Worm (Caenorhabditis elegans): Measurements from ENCODE around the gene F48C5.2.

The F48C5.2 gene

DNA sequence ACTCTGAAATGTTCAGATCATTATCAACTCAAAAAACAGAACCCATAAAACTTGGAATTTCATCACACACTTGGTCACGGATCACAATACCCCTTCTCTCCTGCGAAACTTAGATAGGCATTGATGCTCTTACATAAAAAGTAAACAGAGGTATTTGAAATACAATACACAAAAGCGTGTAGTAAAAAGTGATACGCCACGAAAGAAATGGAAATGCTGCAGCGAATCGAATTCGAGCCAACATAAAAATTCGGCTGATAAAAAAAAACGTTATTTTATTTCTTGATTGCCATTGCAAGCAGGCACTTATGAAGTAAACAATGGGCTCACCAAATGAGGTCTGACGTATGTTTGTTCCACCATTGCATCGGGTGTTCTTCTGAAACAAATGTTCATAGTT lies 27.5 kb downstream of the F48C5.2 start:
- TF ChIP-seq fos-1 (tag; optimal IDR thresholded peaks at IDR 0.05) (peak; percentile 36), ZK546.5 (tag; optimal IDR thresholded peaks at IDR 0.05) (no peak), mdl-1 (tag; optimal IDR thresholded peaks at IDR 0.05) (no peak), C34F6.9 (tag; optimal IDR thresholded peaks at IDR 0.05) (no peak)

DNA sequence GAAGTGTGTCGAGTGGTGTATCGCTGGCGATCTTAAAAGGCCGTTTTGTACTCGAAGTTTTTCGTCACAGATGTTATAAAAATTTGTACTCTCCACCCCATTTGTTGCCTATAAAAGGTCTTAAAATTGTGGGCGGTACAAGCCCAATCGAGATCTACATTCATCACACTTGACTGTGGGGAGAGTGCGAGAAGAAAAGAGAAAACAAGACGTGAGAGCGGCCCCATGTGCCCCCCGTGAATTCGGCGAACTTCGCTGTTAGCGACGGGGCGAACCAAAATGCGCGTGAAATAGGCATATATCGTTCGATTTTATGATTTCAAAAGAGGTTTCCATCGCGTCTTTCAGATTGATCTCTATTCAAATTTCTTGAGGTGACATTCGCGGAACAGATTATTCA lies 34.1 kb downstream of the F48C5.2 start, which contains the start of gene F46C3.6:
Gene F46C3.6 (minus strand): TSS at position 87 of the 400 bp plus-strand sequence.
- TF ChIP-seq blmp-1 (tag; optimal IDR thresholded peaks at IDR 0.05; ENCODE audit: insufficient read depth) (peak; percentile 71), sma-3 (GFP tag; optimal IDR thresholded peaks at IDR 0.05) (peak; percentile 79), fos-1 (tag; optimal IDR thresholded peaks at IDR 0.05) (no peak), nhr-25 (tag; optimal IDR thresholded peaks at IDR 0.05) (peak; percentile 80), crh-2 (tag; optimal IDR thresholded peaks at IDR 0.05) (no peak)

DNA sequence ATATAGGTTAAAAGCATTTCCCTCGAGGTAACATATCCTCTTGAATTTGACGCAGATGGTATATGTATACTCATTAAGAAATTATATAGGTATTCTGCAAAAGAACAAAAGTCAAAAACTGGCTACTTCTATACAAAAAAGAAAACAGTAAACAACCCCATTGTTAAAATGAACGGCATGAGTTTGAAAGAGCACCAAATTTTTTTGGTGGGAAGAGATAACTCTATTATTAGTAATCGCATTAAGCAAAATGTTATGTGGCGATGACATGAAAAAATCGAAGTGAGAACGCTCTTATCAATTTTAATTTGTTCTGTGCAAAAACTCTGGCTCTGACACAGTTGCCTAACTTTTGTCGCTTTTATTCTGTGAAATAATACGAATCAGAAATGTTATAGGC lies 35.5 kb downstream of the F48C5.2 start, which contains the start of gene F46C3.2:
Gene F46C3.2 (minus strand): TSS at position 101 of the 400 bp plus-strand sequence.
- peak; percentile 52 for TF ChIP-seq fos-1 (tag; optimal IDR thresholded peaks at IDR 0.05)
- TF ChIP-seq mbf-1 (tag; optimal IDR thresholded peaks at IDR 0.05), result no peak
- TF ChIP-seq unc-62 (GFP tag; optimal IDR thresholded peaks at IDR 0.05), result no peak
- TF ChIP-seq ZK546.5 (tag; optimal IDR thresholded peaks at IDR 0.05), result no peak
- TF ChIP-seq F13H6.1 (tag; optimal IDR thresholded peaks at IDR 0.05), result no peak
- TF ChIP-seq nhr-237 (tag; optimal IDR thresholded peaks at IDR 0.05), result no peak
- TF ChIP-seq sem-4 (tag; optimal IDR thresholded peaks at IDR 0.05), result no peak
- no peak for TF ChIP-seq alr-1 (tag; optimal IDR thresholded peaks at IDR 0.05)

DNA sequence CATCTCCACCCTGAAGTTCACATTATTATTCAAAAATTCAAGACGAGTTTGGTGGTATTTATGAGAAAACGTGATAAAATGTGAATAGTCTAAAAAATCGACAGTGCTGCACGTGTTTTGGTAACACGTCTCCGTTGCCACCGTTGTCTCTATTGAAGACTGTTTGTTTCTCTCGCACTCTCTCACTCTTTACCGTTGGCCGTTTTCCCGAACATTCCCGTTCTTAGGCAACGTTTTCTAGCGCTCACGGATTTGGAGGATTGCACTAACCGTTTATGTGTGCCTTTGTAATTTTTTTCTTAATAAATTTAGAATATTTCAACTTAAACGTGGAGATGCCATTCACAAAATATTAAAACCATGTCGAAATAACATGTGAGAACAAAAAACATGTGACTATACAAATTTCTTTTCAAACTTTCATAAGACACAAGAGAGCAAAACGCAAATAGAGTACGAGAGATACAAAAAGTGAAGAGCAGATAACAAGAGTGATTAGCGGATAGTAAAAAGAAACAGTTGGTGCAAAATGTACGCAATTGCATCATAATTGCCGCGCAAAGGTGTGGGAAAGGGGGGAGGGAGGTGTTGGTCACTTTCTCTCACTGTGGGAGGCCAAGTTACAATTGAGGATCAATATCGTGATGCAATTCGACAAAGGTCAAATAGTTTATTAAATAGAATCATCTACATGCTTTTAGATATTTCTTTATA lies 39.1 kb downstream of the F48C5.2 start, which contains the start of gene pek-1:
Gene pek-1 (minus strand): TSS at position 51 of the 714 bp plus-strand sequence.
- TF ChIP-seq C34F6.9 (tag; optimal IDR thresholded peaks at IDR 0.05), result peak; percentile 71
- no peak for TF ChIP-seq ZK546.5 (tag; optimal IDR thresholded peaks at IDR 0.05)
- TF ChIP-seq elt-1 (tag; optimal IDR thresholded peaks at IDR 0.05), result no peak
- TF ChIP-seq ceh-82 (tag; optimal IDR thresholded peaks at IDR 0.05), result no peak
- no peak for TF ChIP-seq Y55F3AM.14 (GFP tag; optimal IDR thresholded peaks at IDR 0.05)
- TF ChIP-seq ceh-16 (tag; optimal IDR thresholded peaks at IDR 0.05), result no peak
- TF ChIP-seq ztf-11 (tag; optimal IDR thresholded peaks at IDR 0.05), result no peak
- no peak for TF ChIP-seq nhr-6 (tag; optimal IDR thresholded peaks at IDR 0.05)
- peak; percentile 17 for TF ChIP-seq unc-55 (GFP tag; optimal IDR thresholded peaks at IDR 0.05)
- no peak for TF ChIP-seq unc-62 (GFP tag; optimal IDR thresholded peaks at IDR 0.05)
- TF ChIP-seq ztf-4 (tag; optimal IDR thresholded peaks at IDR 0.05), result no peak
- no peak for TF ChIP-seq alr-1 (tag; optimal IDR thresholded peaks at IDR 0.05)
- TF ChIP-seq nhr-10 (tag; optimal IDR thresholded peaks at IDR 0.05), result no peak
- peak; percentile 65 for TF ChIP-seq nhr-25 (tag; optimal IDR thresholded peaks at IDR 0.05)
- TF ChIP-seq lsy-2 (tag; optimal IDR thresholded peaks at IDR 0.05), result peak; percentile 14 to 54
- peak; percentile 96 for TF ChIP-seq nhr-129 (tag; optimal IDR thresholded peaks at IDR 0.05)
- no peak for TF ChIP-seq nhr-77 (tag; optimal IDR thresholded peaks at IDR 0.05)
- peak in 1 of 2 experiments; percentile 72 for TF ChIP-seq mdl-1 (tag; optimal IDR thresholded peaks at IDR 0.05)
- peak; percentile 64 for TF ChIP-seq crh-2 (tag; optimal IDR thresholded peaks at IDR 0.05)
- TF ChIP-seq unc-39 (tag; optimal IDR thresholded peaks at IDR 0.05), result no peak
- TF ChIP-seq mbf-1 (tag; optimal IDR thresholded peaks at IDR 0.05), result no peak
- peak; percentile 74 for TF ChIP-seq blmp-1 (tag; optimal IDR thresholded peaks at IDR 0.05; ENCODE audit: insufficient read depth)
- no peak for TF ChIP-seq zag-1 (tag; optimal IDR thresholded peaks at IDR 0.05)
- TF ChIP-seq dmd-4 (tag; optimal IDR thresholded peaks at IDR 0.05), result no peak
- peak; percentile 6 for TF ChIP-seq gmeb-1 (tag; optimal IDR thresholded peaks at IDR 0.05)
- TF ChIP-seq peb-1 (tag; optimal IDR thresholded peaks at IDR 0.05), result no peak
- peak; percentile 12 for TF ChIP-seq nhr-21 (tag; optimal IDR thresholded peaks at IDR 0.05)
- TF ChIP-seq sma-9 (GFP tag; optimal IDR thresholded peaks at IDR 0.05), result peak; percentile 61
- TF ChIP-seq sma-9 (tag; optimal IDR thresholded peaks at IDR 0.05), result no peak
- TF ChIP-seq skn-1 (tag; optimal IDR thresholded peaks at IDR 0.05), result no peak
- TF ChIP-seq sem-4 (tag; optimal IDR thresholded peaks at IDR 0.05), result peak; percentile 33
- TF ChIP-seq lin-13 (GFP tag; optimal IDR thresholded peaks at IDR 0.05), result peak; percentile 14
- no peak for TF ChIP-seq nhr-237 (tag; optimal IDR thresholded peaks at IDR 0.05)
- peak; percentile 75 for TF ChIP-seq F13H6.1 (tag; optimal IDR thresholded peaks at IDR 0.05)
- TF ChIP-seq sma-3 (GFP tag; optimal IDR thresholded peaks at IDR 0.05), result peak; percentile 55

Measured in whole organism, L2 larva.